Worm (Caenorhabditis elegans): ENCODE results near the gene fbxa-115.

Gene fbxa-115

DNA sequence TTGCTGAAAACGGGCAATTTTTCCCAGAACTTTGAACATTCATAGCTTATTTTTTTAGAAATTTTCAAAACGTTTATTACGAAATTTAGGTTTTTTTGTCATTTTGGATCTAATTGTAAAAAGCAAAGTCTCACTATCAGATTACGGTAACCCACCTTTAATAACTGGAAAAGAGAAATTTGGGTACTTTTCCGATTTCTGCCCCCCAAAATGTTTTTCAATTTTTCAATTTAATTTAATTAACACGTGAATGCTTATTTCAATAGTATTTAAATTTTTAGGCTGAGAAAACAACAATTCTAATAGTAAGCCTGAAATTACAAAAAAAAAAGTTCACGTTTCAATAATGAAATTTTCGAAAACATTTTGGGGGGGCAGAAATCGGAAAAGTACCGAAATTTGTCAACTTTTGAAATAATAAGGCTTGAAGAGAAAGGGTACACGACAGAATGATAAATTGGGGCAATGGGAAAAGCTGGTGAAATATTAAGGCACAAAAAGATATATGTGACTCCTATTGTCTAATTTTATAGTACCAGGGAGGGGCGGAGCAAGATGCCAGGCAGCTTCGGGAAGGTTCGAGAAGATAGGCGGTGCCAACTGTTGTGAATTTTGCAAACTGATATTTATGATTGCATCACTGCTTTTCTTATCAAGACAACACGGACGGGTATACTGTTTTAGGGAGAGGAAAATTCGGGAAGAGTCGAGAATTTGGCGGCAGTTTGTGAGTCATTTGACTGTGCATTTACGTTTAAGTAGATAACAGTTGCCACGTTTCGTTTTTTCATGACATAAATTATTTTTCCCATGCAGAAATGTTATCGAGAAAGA lies 27.7 kb downstream of the fbxa-115 start, which contains the start of gene F19B2.5 (continued):
- TF ChIP-seq pqm-1 (tag; optimal IDR thresholded peaks at IDR 0.05): peak; percentile 72
- TF ChIP-seq mef-2 (tag; optimal IDR thresholded peaks at IDR 0.05): no peak
- no peak for TF ChIP-seq pag-3 (tag; optimal IDR thresholded peaks at IDR 0.05; ENCODE audit: borderline replicate concordance, insufficient read depth)
- TF ChIP-seq elt-3 (tag; optimal IDR thresholded peaks at IDR 0.05): no peak

DNA sequence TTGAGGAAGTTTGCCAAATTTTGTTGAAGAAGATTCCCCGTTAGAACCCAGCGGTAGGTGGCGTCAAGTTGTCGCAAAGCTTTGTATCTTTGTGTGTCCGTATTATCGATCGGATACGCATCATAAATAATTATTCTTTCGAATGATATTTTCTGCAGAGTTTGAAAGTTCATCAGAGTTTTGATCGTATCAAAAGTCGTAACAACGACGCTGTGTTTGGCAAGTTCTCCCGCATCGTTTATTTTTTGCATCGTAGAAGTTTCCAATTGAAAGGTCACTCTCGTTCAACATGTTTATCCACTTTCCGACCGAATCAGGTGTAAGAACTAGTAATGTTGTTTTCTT lies 28.9 kb downstream of the fbxa-115 start:
- TF ChIP-seq ceh-82 (tag; optimal IDR thresholded peaks at IDR 0.05): no peak
- no peak for TF ChIP-seq vab-15 (tag; optimal IDR thresholded peaks at IDR 0.05)
- no peak for TF ChIP-seq fkh-8 (tag; optimal IDR thresholded peaks at IDR 0.05)
- TF ChIP-seq ceh-90 (tag; optimal IDR thresholded peaks at IDR 0.05): no peak
- no peak for TF ChIP-seq tbx-2 (tag; optimal IDR thresholded peaks at IDR 0.05)
- no peak for TF ChIP-seq nhr-76 (tag; optimal IDR thresholded peaks at IDR 0.05)
- TF ChIP-seq nhr-85 (tag): no peak
- no peak for TF ChIP-seq fos-1 (tag; optimal IDR thresholded peaks at IDR 0.05)
- TF ChIP-seq hlh-17 (GFP tag; optimal IDR thresholded peaks at IDR 0.05; ENCODE audit: borderline replicate concordance): no peak
- TF ChIP-seq elt-3 (tag; optimal IDR thresholded peaks at IDR 0.05): no peak
- no peak for TF ChIP-seq irx-1 (tag; optimal IDR thresholded peaks at IDR 0.05)
- no peak for TF ChIP-seq nhr-71 (tag; optimal IDR thresholded peaks at IDR 0.05)
- no peak for TF ChIP-seq ces-1 (GFP tag; optimal IDR thresholded peaks at IDR 0.05)
- no peak for TF ChIP-seq efl-1 (optimal IDR thresholded peaks at IDR 0.05)
- TF ChIP-seq efl-1 (GFP tag; optimal IDR thresholded peaks at IDR 0.05 in 1 of 2): no peak
- TF ChIP-seq dpl-1 (GFP tag; optimal IDR thresholded peaks at IDR 0.05): no peak
- no peak for TF ChIP-seq blmp-1 (tag; optimal IDR thresholded peaks at IDR 0.05)
- no peak for TF ChIP-seq egl-27 (tag; optimal IDR thresholded peaks at IDR 0.05)
- no peak for TF ChIP-seq nhr-84 (tag; optimal IDR thresholded peaks at IDR 0.05)
- no peak for TF ChIP-seq grh-1 (GFP tag; IDR thresholded peaks at IDR 0.05)

DNA sequence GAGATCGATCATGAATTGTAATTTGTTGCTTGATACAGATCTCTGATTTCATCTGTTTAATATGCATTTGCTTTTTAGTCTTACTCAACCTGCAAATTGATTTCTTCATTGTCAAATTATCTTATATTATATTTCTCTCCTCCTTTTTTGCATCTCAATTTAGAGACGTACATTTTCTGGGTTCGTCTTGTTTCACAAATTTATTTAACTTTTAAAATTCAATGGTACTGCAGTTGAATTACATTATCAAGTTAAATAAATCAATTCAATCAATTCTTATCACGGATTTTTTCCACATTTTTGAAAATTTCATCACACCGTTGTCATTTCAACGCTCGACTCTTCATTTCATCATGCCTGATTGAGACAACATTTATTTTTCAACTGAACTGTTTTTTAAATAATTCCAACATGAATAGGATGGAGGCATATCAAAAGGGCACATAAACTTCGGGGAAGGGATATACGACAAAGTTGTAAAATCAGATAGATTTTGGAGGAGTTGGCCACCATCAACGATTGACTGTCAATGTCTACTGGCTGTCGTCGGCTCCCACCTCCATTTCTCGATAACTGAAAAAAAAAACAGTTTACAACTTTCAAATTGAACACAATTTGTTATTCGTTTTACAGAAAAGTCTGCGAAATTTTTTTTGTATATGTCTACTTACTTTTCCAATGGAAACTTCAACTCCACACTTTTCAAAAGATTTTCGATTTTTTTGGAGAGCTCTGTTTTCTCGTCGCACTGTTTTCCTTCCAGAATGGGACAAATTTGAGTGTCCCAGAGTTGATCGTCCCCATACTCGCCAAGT lies 29.5 kb downstream of the fbxa-115 start:
- TF ChIP-seq nhr-71 (tag; optimal IDR thresholded peaks at IDR 0.05) (peak; percentile 9), ama-1 (optimal IDR thresholded peaks at IDR 0.05) (peak; percentile 63), mep-1 (tag; optimal IDR thresholded peaks at IDR 0.05) (no peak), ceh-88 (GFP tag; IDR thresholded peaks at IDR 0.05) (no peak), C16A3.4 (tag; optimal IDR thresholded peaks at IDR 0.05) (no peak), swsn-7 (tag; optimal IDR thresholded peaks at IDR 0.05) (no peak), unc-130 (tag; optimal IDR thresholded peaks at IDR 0.05) (no peak), lin-35 (GFP tag; optimal IDR thresholded peaks at IDR 0.05) (peak in 1 of 2 experiments; percentile 60), unc-62 (GFP tag; optimal IDR thresholded peaks at IDR 0.05) (no peak), elt-2 (tag; optimal IDR thresholded peaks at IDR 0.05) (peak; percentile 73), F16B12.6 (tag; optimal IDR thresholded peaks at IDR 0.05) (no peak), ceh-82 (tag; optimal IDR thresholded peaks at IDR 0.05) (no peak), hpl-2 (GFP tag; optimal IDR thresholded peaks at IDR 0.05) (peak; percentile 51), pqm-1 (tag; optimal IDR thresholded peaks at IDR 0.05) (no peak), efl-1 (optimal IDR thresholded peaks at IDR 0.05) (no peak), efl-1 (GFP tag; optimal IDR thresholded peaks at IDR 0.05 in 1 of 2) (peak in 1 of 2 experiments; percentile 59), nhr-77 (tag; optimal IDR thresholded peaks at IDR 0.05) (no peak), nhr-47 (tag; optimal IDR thresholded peaks at IDR 0.05) (no peak), vab-15 (tag; optimal IDR thresholded peaks at IDR 0.05) (no peak), fos-1 (tag; optimal IDR thresholded peaks at IDR 0.05) (no peak), sptf-1 (tag; optimal IDR thresholded peaks at IDR 0.05) (no peak), pax-3 (tag; optimal IDR thresholded peaks at IDR 0.05) (no peak), irx-1 (tag; optimal IDR thresholded peaks at IDR 0.05) (no peak), dpl-1 (GFP tag; optimal IDR thresholded peaks at IDR 0.05) (no peak), unc-98 (GFP tag; IDR thresholded peaks at IDR 0.05) (no peak), alr-1 (tag; optimal IDR thresholded peaks at IDR 0.05; ENCODE audit: borderline replicate concordance) (no peak), fkh-8 (tag; optimal IDR thresholded peaks at IDR 0.05) (no peak), nhr-11 (tag; optimal IDR thresholded peaks at IDR 0.05) (no peak), egl-27 (tag; optimal IDR thresholded peaks at IDR 0.05) (no peak), C04F5.9 (tag; optimal IDR thresholded peaks at IDR 0.05) (no peak), snpc-4 (tag; optimal IDR thresholded peaks at IDR 0.05) (no peak), mdl-1 (tag; optimal IDR thresholded peaks at IDR 0.05) (no peak), blmp-1 (tag; optimal IDR thresholded peaks at IDR 0.05) (no peak), pag-3 (tag; optimal IDR thresholded peaks at IDR 0.05; ENCODE audit: borderline replicate concordance, insufficient read depth) (no peak), ztf-11 (tag; optimal IDR thresholded peaks at IDR 0.05) (no peak)

Data from whole organism, L1 larva.